Fruit fly (Drosophila melanogaster) whole organism, embryonic: ENCODE results near the gene Vha55.

Experiments used
- B-H2 ChIP-seq: fragments of 200-800 bp; sonication (Bioruptor generic); optimal IDR thresholded peaks from 2 replicates; lab custom pipeline; 2018; ENCODE audit warnings: missing biosample characterization, mild to moderate bottlenecking, missing genetic modification characterization
- BEAF-32 ChIP-seq: fragments of 200-800 bp; sonication (Bioruptor generic); optimal IDR thresholded peaks from 3 replicates; lab custom pipeline; 2017; ENCODE audit warnings: missing biosample characterization, missing genetic modification characterization, mild to moderate bottlenecking, moderate library complexity, missing genetic modification reagents
- CG10267 ChIP-seq: fragments of 200-800 bp; sonication (Bioruptor generic); optimal IDR thresholded peaks from 2 replicates; lab custom pipeline; 2018; ENCODE audit warnings: missing biosample characterization, mild to moderate bottlenecking, missing genetic modification characterization, moderate library complexity
- CG11504 ChIP-seq: fragments of 200-800 bp; sonication (Bioruptor generic); optimal IDR thresholded peaks from 3 replicates; lab custom pipeline; 2019; ENCODE audit warnings: missing biosample characterization, mild to moderate bottlenecking, missing genetic modification characterization, moderate library complexity
- CG12071 ChIP-seq: fragments of 200-800 bp; sonication (Bioruptor generic); optimal IDR thresholded peaks from 3 replicates; lab custom pipeline; 2018; ENCODE audit warnings: missing biosample characterization, mild to moderate bottlenecking, missing genetic modification characterization
- CG12104 ChIP-seq: fragments of 200-800 bp; sonication (Bioruptor generic); optimal IDR thresholded peaks from 3 replicates; lab custom pipeline; 2016; ENCODE audit warnings: missing biosample characterization, missing genetic modification characterization
- CG12155 ChIP-seq: fragments of 200-800 bp; sonication (Bioruptor generic); optimal IDR thresholded peaks from 3 replicates; lab custom pipeline; 2016; ENCODE audit warnings: missing biosample characterization, missing genetic modification characterization
- CG14860 ChIP-seq: fragments of 200-800 bp; sonication (Bioruptor generic); IDR thresholded peaks from 3 replicates; pipeline ENCODE4 v1.3.6; 2022; ENCODE audit warnings: missing biosample characterization, missing genetic modification characterization; ENCODE audit not compliant: partially characterized antibody
- CG15073 ChIP-seq: fragments of 200-800 bp; sonication (Bioruptor generic); optimal IDR thresholded peaks from 2 replicates; lab custom pipeline; 2016; ENCODE audit warnings: missing biosample characterization, missing genetic modification characterization
- CG16779 ChIP-seq: fragments of 200-800 bp; sonication (Bioruptor generic); IDR thresholded peaks from 2 replicates; pipeline ENCODE4 v1.3.6; 2022; ENCODE audit warnings: missing biosample characterization, missing genetic modification characterization
- CG17385 ChIP-seq: fragments of 200-800 bp; sonication (Bioruptor generic); optimal IDR thresholded peaks from 3 replicates; lab custom pipeline; 2018; ENCODE audit warnings: missing biosample characterization, mild to moderate bottlenecking, missing genetic modification characterization
- CG18619 ChIP-seq: fragments of 200-800 bp; sonication (Bioruptor generic); optimal IDR thresholded peaks from 3 replicates; lab custom pipeline; 2017; ENCODE audit warnings: missing biosample characterization, mild to moderate bottlenecking, missing genetic modification characterization
- CG2120 ChIP-seq: fragments of 200-800 bp; sonication (Bioruptor generic); optimal IDR thresholded peaks from 3 replicates; lab custom pipeline; 2016; ENCODE audit warnings: missing biosample characterization, missing genetic modification characterization
- CG2202 ChIP-seq: fragments of 200-800 bp; sonication (Bioruptor generic); optimal IDR thresholded peaks from 2 replicates; lab custom pipeline; 2018; ENCODE audit warnings: missing biosample characterization, mild to moderate bottlenecking, missing genetic modification characterization
- CG2678 ChIP-seq: fragments of 200-800 bp; sonication (Bioruptor generic); optimal IDR thresholded peaks from 3 replicates; lab custom pipeline; 2019; ENCODE audit warnings: missing biosample characterization, mild to moderate bottlenecking, missing genetic modification characterization, moderate library complexity
- CG2712 ChIP-seq: fragments of 200-800 bp; optimal IDR thresholded peaks from 3 replicates; lab custom pipeline; 2019; ENCODE audit warnings: missing biosample characterization, mild to moderate bottlenecking, missing genetic modification characterization, moderate library complexity
- CG31441 ChIP-seq: fragments of 200-800 bp; sonication (Bioruptor generic); IDR thresholded peaks from 2 replicates; pipeline ENCODE4 v1.3.6; 2022; ENCODE audit warnings: missing biosample characterization, missing genetic modification characterization
- CG3163 ChIP-seq: fragments of 200-800 bp; sonication (Bioruptor generic); optimal IDR thresholded peaks from 3 replicates; lab custom pipeline; 2016; ENCODE audit warnings: missing biosample characterization, missing genetic modification characterization
- CG3281 ChIP-seq: fragments of 200-800 bp; sonication (Bioruptor generic); optimal IDR thresholded peaks from 3 replicates; lab custom pipeline; 2017; ENCODE audit warnings: missing biosample characterization, mild to moderate bottlenecking, missing genetic modification characterization
- CG4282 ChIP-seq: fragments of 200-800 bp; sonication (Bioruptor generic); optimal IDR thresholded peaks from 2 replicates; lab custom pipeline; 2016; ENCODE audit warnings: missing biosample characterization, missing genetic modification characterization
- CG4424 ChIP-seq: fragments of 200-800 bp; sonication (Bioruptor generic); optimal IDR thresholded peaks from 3 replicates; lab custom pipeline; 2016; ENCODE audit warnings: missing biosample characterization, missing genetic modification characterization
- CG6254 ChIP-seq: fragments of 200-800 bp; sonication (Bioruptor generic); optimal IDR thresholded peaks from 3 replicates; lab custom pipeline; 2017; ENCODE audit warnings: mild to moderate bottlenecking, missing biosample characterization, missing genetic modification reagents, missing genetic modification characterization
- CG7357 ChIP-seq: fragments of 200-800 bp; sonication (Bioruptor generic); IDR thresholded peaks from 3 replicates; pipeline ENCODE4 v1.3.6; 2022; ENCODE audit warnings: missing biosample characterization, missing genetic modification characterization
- CG8281 ChIP-seq: fragments of 200-800 bp; sonication (Bioruptor generic); optimal IDR thresholded peaks from 2 replicates; lab custom pipeline; 2018; ENCODE audit warnings: missing biosample characterization, mild to moderate bottlenecking, missing genetic modification characterization, moderate library complexity
- D19A ChIP-seq: fragments of 200-800 bp; optimal IDR thresholded peaks from 3 replicates; lab custom pipeline; 2019; ENCODE audit warnings: missing biosample characterization, mild to moderate bottlenecking, missing genetic modification characterization, moderate library complexity
- Dad ChIP-seq: fragments of 200-800 bp; sonication (Bioruptor generic); optimal IDR thresholded peaks from 3 replicates; lab custom pipeline; 2016; ENCODE audit warnings: missing biosample characterization, missing genetic modification characterization
- Drgx ChIP-seq: fragments of 200-800 bp; sonication (Bioruptor generic); IDR thresholded peaks from 2 replicates; pipeline ENCODE4 v1.3.6; 2022; ENCODE audit warnings: missing biosample characterization, missing genetic modification characterization
- NFAT ChIP-seq: fragments of 200-800 bp; sonication (Bioruptor generic); IDR thresholded peaks from 2 replicates; pipeline ENCODE4 v1.3.6; 2022; ENCODE audit warnings: missing biosample characterization, missing genetic modification characterization
- Oaz ChIP-seq: fragments of 200-800 bp; sonication (Bioruptor generic); IDR thresholded peaks from 2 replicates; pipeline ENCODE4 v1.3.6; 2022; ENCODE audit warnings: missing biosample characterization, missing genetic modification characterization
- Rx ChIP-seq: fragments of 200-800 bp; sonication (Bioruptor generic); IDR thresholded peaks from 2 replicates; pipeline ENCODE4 v1.3.6; 2022; ENCODE audit warnings: missing biosample characterization, missing genetic modification characterization
- Trl ChIP-seq, 3 experiments: fragments of >200 bp in 2 of 3; fragments of 200-800 bp in 1 of 3; sonication (Bioruptor generic) in 1 of 3; optimal IDR thresholded peaks; 2 replicates in 1 of 3; 3 replicates in 2 of 3; lab custom pipeline; 2016 to 2017; ENCODE audit warnings: missing biosample characterization in 1 of 3, missing genetic modification characterization in 1 of 3
- bbx ChIP-seq: fragments of 200-800 bp; sonication (Bioruptor generic); IDR thresholded peaks from 2 replicates; pipeline ENCODE4 v1.3.6; 2022; ENCODE audit warnings: missing biosample characterization, missing genetic modification characterization; ENCODE audit not compliant: partially characterized antibody
- bowl ChIP-seq: fragments of 200-800 bp; sonication (Bioruptor generic); IDR thresholded peaks from 2 replicates; pipeline ENCODE4 v1.3.6; 2022; ENCODE audit warnings: missing biosample characterization, missing genetic modification characterization
- corto ChIP-seq: fragments of 200-800 bp; sonication (Bioruptor generic); optimal IDR thresholded peaks from 2 replicates; lab custom pipeline; 2016; ENCODE audit warnings: missing biosample characterization, mild to moderate bottlenecking, missing genetic modification characterization, moderate library complexity
- dimm ChIP-seq: fragments of 200-800 bp; sonication (Bioruptor generic); IDR thresholded peaks from 2 replicates; pipeline ENCODE4 v1.3.6; 2022; ENCODE audit warnings: missing biosample characterization, missing genetic modification characterization
- dm ChIP-seq: fragments of 200-800 bp; sonication (Bioruptor generic); optimal IDR thresholded peaks from 3 replicates; lab custom pipeline; 2016; ENCODE audit warnings: missing biosample characterization, missing genetic modification characterization
- dysf ChIP-seq: fragments of 200-800 bp; sonication (Bioruptor generic); IDR thresholded peaks from 3 replicates; pipeline ENCODE4 v1.3.6; 2022; ENCODE audit warnings: missing biosample characterization, missing genetic modification characterization
- fd102C ChIP-seq: fragments of 200-800 bp; sonication (Bioruptor generic); optimal IDR thresholded peaks from 2 replicates; lab custom pipeline; 2018; ENCODE audit warnings: missing biosample characterization, mild to moderate bottlenecking, missing genetic modification characterization, moderate library complexity
- fru ChIP-seq: fragments of >200 bp; optimal IDR thresholded peaks from 2 replicates; lab custom pipeline; 2017
- gcm2 ChIP-seq: fragments of 200-800 bp; sonication (Bioruptor generic); optimal IDR thresholded peaks from 2 replicates; lab custom pipeline; 2016; ENCODE audit warnings: missing biosample characterization, missing genetic modification characterization
- hbn ChIP-seq: fragments of 200-800 bp; sonication (Bioruptor generic); IDR thresholded peaks from 2 replicates; pipeline ENCODE4 v1.3.6; 2022; ENCODE audit warnings: missing biosample characterization, missing genetic modification characterization; ENCODE audit not compliant: partially characterized antibody
- jumu ChIP-seq: fragments of 200-800 bp; sonication (Bioruptor generic); optimal IDR thresholded peaks from 3 replicates; lab custom pipeline; 2016; ENCODE audit warnings: missing biosample characterization, missing genetic modification characterization
- lbe ChIP-seq: fragments of 200-800 bp; sonication (Bioruptor generic); optimal IDR thresholded peaks from 2 replicates; lab custom pipeline; 2016; ENCODE audit warnings: missing biosample characterization, mild to moderate bottlenecking, missing genetic modification characterization
- mirr ChIP-seq: fragments of 200-800 bp; sonication (Bioruptor generic); optimal IDR thresholded peaks from 3 replicates; lab custom pipeline; 2018; ENCODE audit warnings: missing biosample characterization, mild to moderate bottlenecking, missing genetic modification characterization
- nom ChIP-seq: fragments of 200-800 bp; sonication (Bioruptor generic); optimal IDR thresholded peaks from 2 replicates; lab custom pipeline; 2017; ENCODE audit warnings: missing biosample characterization, missing genetic modification characterization, mild to moderate bottlenecking, moderate library complexity, missing genetic modification reagents
- pho ChIP-seq: fragments of 200-800 bp; sonication (Bioruptor generic); optimal IDR thresholded peaks from 2 replicates; lab custom pipeline; 2016; ENCODE audit warnings: missing biosample characterization, missing genetic modification characterization
- phol ChIP-seq: fragments of 200-800 bp; sonication (Bioruptor generic); optimal IDR thresholded peaks from 3 replicates; lab custom pipeline; 2018; ENCODE audit warnings: missing biosample characterization, mild to moderate bottlenecking, missing genetic modification characterization, moderate library complexity
- sd ChIP-seq: fragments of 200-800 bp; sonication (Bioruptor generic); optimal IDR thresholded peaks from 3 replicates; lab custom pipeline; 2018; ENCODE audit warnings: missing biosample characterization, mild to moderate bottlenecking, missing genetic modification characterization, moderate library complexity
- sob ChIP-seq: fragments of 200-800 bp; sonication (Bioruptor generic); IDR thresholded peaks from 2 replicates; pipeline ENCODE4 v1.3.6; 2022; ENCODE audit warnings: missing biosample characterization, missing genetic modification characterization
- ssp ChIP-seq: fragments of 200-800 bp; sonication (Bioruptor generic); IDR thresholded peaks from 2 replicates; pipeline ENCODE4 v1.3.6; 2022; ENCODE audit warnings: missing biosample characterization, missing genetic modification characterization
- tup ChIP-seq: fragments of 200-800 bp; sonication (Bioruptor generic); optimal IDR thresholded peaks from 2 replicates; lab custom pipeline; 2016; ENCODE audit warnings: missing biosample characterization, mild to moderate bottlenecking, missing genetic modification characterization, moderate library complexity
- usp ChIP-seq: fragments of >200 bp; optimal IDR thresholded peaks from 2 replicates; lab custom pipeline; 2017; ENCODE audit warnings: missing biosample characterization, missing genetic modification characterization

Gene Vha55

dm6 chr3R:12647954-12648353, 20.3 kb upstream of the Vha55 start, which contains the start of gene Dtg:
Dtg (plus strand) TSS chr3R:12648058.
- TF ChIP-seq CG11504 (tag; lab: Kevin White, UChicago), result peak; percentile 5
- TF ChIP-seq CG8281 (tag; lab: Kevin White, UChicago), result peak; percentile 37
- TF ChIP-seq sd (tag; lab: Kevin White, UChicago), result peak; percentile 52
- TF ChIP-seq sob (GFP tag; lab: Robert Waterston, UW), result no peak
- TF ChIP-seq pho (GFP tag; lab: Kevin White, UChicago), result no peak
- TF ChIP-seq mirr, result no peak
- TF ChIP-seq CG2120 (GFP tag; lab: Kevin White, UChicago), result no peak
- TF ChIP-seq CG15073 (GFP tag; lab: Kevin White, UChicago), result no peak
- TF ChIP-seq Oaz (GFP tag; lab: Robert Waterston, UW), result no peak
- no peak for TF ChIP-seq corto
- no peak for TF ChIP-seq dimm (GFP tag; lab: Robert Waterston, UW)
- no peak for TF ChIP-seq dysf (GFP tag; lab: Robert Waterston, UW)
- TF ChIP-seq D19A, result no peak
- no peak for TF ChIP-seq CG2202
- no peak for TF ChIP-seq gcm2
- no peak for TF ChIP-seq CG12104 (GFP tag; lab: Kevin White, UChicago)
- TF ChIP-seq CG7357, result no peak
- TF ChIP-seq CG2712 (tag; lab: Kevin White, UChicago), result peak; percentile 7
- TF ChIP-seq CG12071, result no peak
- no peak for TF ChIP-seq CG10267 (tag; lab: Kevin White, UChicago)
- TF ChIP-seq CG18619 (GFP tag; lab: Kevin White, UChicago), result no peak
- no peak for TF ChIP-seq Drgx
- TF ChIP-seq CG6254 (GFP tag; lab: Kevin White, UChicago), result no peak
- TF ChIP-seq CG4282 (GFP tag; lab: Kevin White, UChicago), result no peak
- TF ChIP-seq CG4424, result no peak
- no peak for TF ChIP-seq usp (GFP tag; lab: Kevin White, UChicago)
- no peak for TF ChIP-seq CG31441 (GFP tag; lab: Robert Waterston, UW)
- no peak for TF ChIP-seq CG12155
- TF ChIP-seq lbe (GFP tag; lab: Kevin White, UChicago), result no peak
- no peak for TF ChIP-seq CG3281 (GFP tag; lab: Kevin White, UChicago)
- TF ChIP-seq jumu, result no peak
- no peak for TF ChIP-seq fd102C (GFP tag; lab: Kevin White, UChicago)
- TF ChIP-seq B-H2 (GFP tag; lab: Kevin White, UChicago), result no peak
- no peak for TF ChIP-seq tup (GFP tag; lab: Kevin White, UChicago)
- TF ChIP-seq CG14860 (GFP tag; lab: Robert Waterston, UW), result no peak
- TF ChIP-seq Rx, result no peak
- TF ChIP-seq ssp (GFP tag; lab: Robert Waterston, UW), result no peak
- TF ChIP-seq CG17385 (GFP tag; lab: Kevin White, UChicago), result no peak
- no peak for TF ChIP-seq CG2678 (tag; lab: Kevin White, UChicago)
- no peak for TF ChIP-seq CG3163
- TF ChIP-seq BEAF-32, result no peak
- no peak for TF ChIP-seq fru (lab: Kevin White, UChicago)
- no peak for TF ChIP-seq Dad (GFP tag; lab: Kevin White, UChicago)
- TF ChIP-seq bbx (GFP tag; lab: Robert Waterston, UW), result no peak
- TF ChIP-seq nom (GFP tag; lab: Kevin White, UChicago), result peak; percentile 18
- TF ChIP-seq phol (tag; lab: Kevin White, UChicago), result no peak
- TF ChIP-seq dm (GFP tag; lab: Kevin White, UChicago), result peak; percentile 6
- TF ChIP-seq NFAT (GFP tag; lab: Robert Waterston, UW), result no peak
- TF ChIP-seq hbn (GFP tag; lab: Robert Waterston, UW), result no peak
- no peak for TF ChIP-seq CG16779 (GFP tag; lab: Robert Waterston, UW)
- TF ChIP-seq Trl (optimal IDR thresholded peaks at IDR 0.05; lab: Kevin White, UChicago), result peak in 1 of 2 experiments; percentile 2
- no peak for TF ChIP-seq Trl (GFP tag; optimal IDR thresholded peaks at IDR 0.05; lab: Kevin White, UChicago)
- no peak for TF ChIP-seq bowl (GFP tag; lab: Robert Waterston, UW)
